Worm (Caenorhabditis elegans) whole organism, mixed stage, embryonic: ENCODE measurements around the gene F40G9.8.
A peak's percentile ranks its signal among the peaks of the same experiment; 100 is the strongest.

Experiments used
- M03D4.4 ChIP-seq: sonication (generic microtip); optimal IDR thresholded peaks from 2 replicates; lab custom pipeline; 2017; ENCODE audit warnings: mild to moderate bottlenecking, missing genetic modification characterization, missing compliant biosample characterization
- bed-3 ChIP-seq: fragments of 200-800 bp; sonication (Bioruptor generic); optimal IDR thresholded peaks from 3 replicates; lab custom pipeline; 2018; ENCODE audit warnings: mild to moderate bottlenecking, missing genetic modification characterization, moderate library complexity, missing compliant biosample characterization
- blmp-1 ChIP-seq: fragments of 150-350 bp; optimal IDR thresholded peaks from 2 replicates; lab custom pipeline; 2014; ENCODE audit warnings: missing biosample characterization, missing genetic modification characterization
- ceh-43 ChIP-seq: fragments of 200-800 bp; sonication (Bioruptor generic); optimal IDR thresholded peaks from 2 replicates; lab custom pipeline; 2018; ENCODE audit warnings: mild to moderate bottlenecking, missing genetic modification characterization, moderate library complexity, missing compliant biosample characterization
- ceh-83 ChIP-seq: fragments of 200-800 bp; sonication (Bioruptor generic); optimal IDR thresholded peaks from 2 replicates; lab custom pipeline; 2018; ENCODE audit warnings: mild to moderate bottlenecking, missing genetic modification characterization, missing compliant biosample characterization
- ces-1 ChIP-seq: fragments of 150-350 bp; optimal IDR thresholded peaks from 2 replicates; lab custom pipeline; 2014; ENCODE audit warnings: missing biosample characterization, missing genetic modification reagents, missing genetic modification characterization
- cnd-1 ChIP-seq: fragments of 200-800 bp; sonication (Bioruptor generic); optimal IDR thresholded peaks from 2 replicates; lab custom pipeline; 2018; ENCODE audit warnings: mild to moderate bottlenecking, missing genetic modification characterization, missing compliant biosample characterization
- elt-1 ChIP-seq: sonication (generic microtip); optimal IDR thresholded peaks from 2 replicates; lab custom pipeline; 2017; ENCODE audit warnings: missing genetic modification characterization, mild to moderate bottlenecking, missing compliant biosample characterization, antibody characterized with exemption, moderate library complexity, borderline replicate concordance; ENCODE audit not compliant: insufficient read depth
- elt-3 ChIP-seq: fragments of 150-350 bp; optimal IDR thresholded peaks from 2 replicates; lab custom pipeline; 2014; ENCODE audit warnings: missing biosample characterization, missing genetic modification characterization
- hlh-1 ChIP-seq: fragments of 150-350 bp; optimal IDR thresholded peaks from 2 replicates; lab custom pipeline; 2014; ENCODE audit warnings: missing biosample characterization, missing genetic modification reagents, missing genetic modification characterization
- lin-13 ChIP-seq: fragments of 150-350 bp; optimal IDR thresholded peaks from 2 replicates; lab custom pipeline; 2014; ENCODE audit warnings: missing biosample characterization, missing genetic modification characterization
- lsy-2 ChIP-seq: fragments of 150-350 bp; optimal IDR thresholded peaks from 2 replicates; lab custom pipeline; 2014; ENCODE audit warnings: missing biosample characterization, missing genetic modification characterization
- mab-5 ChIP-seq: fragments of 150-350 bp; optimal IDR thresholded peaks from 2 replicates; lab custom pipeline; 2014; ENCODE audit warnings: missing biosample characterization, missing genetic modification characterization
- mls-2 ChIP-seq: sonication (generic microtip); optimal IDR thresholded peaks from 2 replicates; lab custom pipeline; 2016; ENCODE audit warnings: mild to moderate bottlenecking, missing genetic modification characterization, moderate library complexity, missing compliant biosample characterization
- nhr-12 ChIP-seq: fragments of 150-350 bp; optimal IDR thresholded peaks from 2 replicates; lab custom pipeline; 2014; ENCODE audit warnings: missing biosample characterization, missing genetic modification characterization
- nhr-2 ChIP-seq: fragments of 150-350 bp; optimal IDR thresholded peaks from 2 replicates; lab custom pipeline; 2014; ENCODE audit warnings: missing biosample characterization, missing genetic modification characterization
- nhr-237 ChIP-seq: fragments of 150-350 bp; optimal IDR thresholded peaks from 2 replicates; lab custom pipeline; 2014; ENCODE audit warnings: missing biosample characterization, missing genetic modification characterization
- nhr-28 ChIP-seq: fragments of 150-350 bp; optimal IDR thresholded peaks from 2 replicates; lab custom pipeline; 2014; ENCODE audit warnings: missing biosample characterization, missing genetic modification characterization
- nhr-76 ChIP-seq: sonication (generic microtip); optimal IDR thresholded peaks from 2 replicates; lab custom pipeline; 2017; ENCODE audit warnings: missing biosample characterization, missing genetic modification characterization
- pha-4 ChIP-seq: fragments of 150-350 bp; optimal IDR thresholded peaks from 2 replicates; lab custom pipeline; 2018; ENCODE audit warnings: missing biosample characterization, missing genetic modification reagents, missing genetic modification characterization
- sem-2 ChIP-seq: fragments of 200-800 bp; sonication (Bioruptor generic); optimal IDR thresholded peaks from 2 replicates; lab custom pipeline; 2018; ENCODE audit warnings: mild to moderate bottlenecking, missing genetic modification characterization, missing compliant biosample characterization
- sptf-1 ChIP-seq: sonication (generic microtip); optimal IDR thresholded peaks from 2 replicates; lab custom pipeline; 2017; ENCODE audit warnings: mild to moderate bottlenecking, missing genetic modification characterization, moderate library complexity, missing compliant biosample characterization
- tbx-8 ChIP-seq: fragments of 200-800 bp; sonication (Bioruptor generic); optimal IDR thresholded peaks from 2 replicates; lab custom pipeline; 2018; ENCODE audit warnings: mild to moderate bottlenecking, missing genetic modification characterization, moderate library complexity, missing compliant biosample characterization
- unc-120 ChIP-seq: sonication (generic microtip); optimal IDR thresholded peaks from 2 replicates; lab custom pipeline; 2017; ENCODE audit warnings: missing genetic modification characterization, missing compliant biosample characterization; ENCODE audit not compliant: poor library complexity, severe bottlenecking
- unc-39 ChIP-seq: fragments of 150-350 bp; optimal IDR thresholded peaks from 2 replicates; lab custom pipeline; 2014; ENCODE audit warnings: missing biosample characterization, missing genetic modification characterization
- unc-62 ChIP-seq: fragments of 150-350 bp; optimal IDR thresholded peaks from 2 replicates; lab custom pipeline; 2014; ENCODE audit warnings: missing biosample characterization, missing genetic modification reagents, missing genetic modification characterization
- zip-8 ChIP-seq: fragments of 150-350 bp; optimal IDR thresholded peaks from 2 replicates; lab custom pipeline; 2014; ENCODE audit warnings: missing biosample characterization, missing genetic modification characterization

The F40G9.8 gene

ce11 chrIII:182080-182479 lies 17.4 kb upstream of the F40G9.8 start, which contains the start of gene F40G9.15:
F40G9.15 (plus strand) TSS chrIII:182380.
- TF ChIP-seq mls-2 (tag; lab: Kevin White, UChicago) (no peak), M03D4.4 (tag; lab: Kevin White, UChicago) (no peak), elt-1 (tag; lab: Kevin White, UChicago) (no peak), bed-3 (GFP tag; lab: Kevin White, UChicago) (no peak), sem-2 (GFP tag; lab: Kevin White, UChicago) (no peak), nhr-12 (tag; lab: Kevin White, UChicago) (no peak), blmp-1 (tag; lab: Kevin White, UChicago) (no peak), nhr-28 (tag; lab: Kevin White, UChicago) (no peak), nhr-237 (tag; lab: Kevin White, UChicago) (no peak), ceh-83 (GFP tag; lab: Kevin White, UChicago) (no peak), lin-13 (no peak), nhr-76 (tag; lab: Kevin White, UChicago) (no peak), unc-62 (no peak), elt-3 (tag; lab: Kevin White, UChicago) (no peak), mab-5 (tag; lab: Kevin White, UChicago) (no peak), nhr-2 (tag; lab: Kevin White, UChicago) (no peak), tbx-8 (GFP tag; lab: Kevin White, UChicago) (no peak), sptf-1 (tag; lab: Kevin White, UChicago) (no peak), zip-8 (tag; lab: Kevin White, UChicago) (no peak), hlh-1 (tag; lab: Kevin White, UChicago) (no peak)

ce11 chrIII:180963-181362 lies 16.3 kb upstream of the F40G9.8 start, which contains the start of gene F40G9.5:
F40G9.5 (plus strand) TSS chrIII:181263.
- no peak for TF ChIP-seq lin-13
- no peak for TF ChIP-seq bed-3 (GFP tag; lab: Kevin White, UChicago)
- TF ChIP-seq unc-120 (tag; lab: Kevin White, UChicago): no peak
- TF ChIP-seq lsy-2: no peak
- no peak for TF ChIP-seq nhr-2 (tag; lab: Kevin White, UChicago)
- no peak for TF ChIP-seq unc-62
- no peak for TF ChIP-seq sem-2 (GFP tag; lab: Kevin White, UChicago)
- no peak for TF ChIP-seq hlh-1 (tag; lab: Kevin White, UChicago)
- TF ChIP-seq zip-8 (tag; lab: Kevin White, UChicago): no peak
- TF ChIP-seq nhr-237 (tag; lab: Kevin White, UChicago): no peak

ce11 chrIII:179123-179592 lies 14.5 kb upstream of the F40G9.8 start, which contains the start of gene F40G9.6:
F40G9.6 (plus strand) TSS chrIII:179542.
- no peak for TF ChIP-seq ces-1 (GFP tag; lab: Kevin White, UChicago)
- TF ChIP-seq zip-8 (tag; lab: Kevin White, UChicago): peak; percentile 67
- TF ChIP-seq mls-2 (tag; lab: Kevin White, UChicago): peak; percentile 38
- TF ChIP-seq nhr-2 (tag; lab: Kevin White, UChicago): peak; percentile 32
- TF ChIP-seq cnd-1 (tag; lab: Kevin White, UChicago): peak; percentile 60
- TF ChIP-seq nhr-12 (tag; lab: Kevin White, UChicago): no peak

- TF ChIP-seq unc-62 (no peak), tbx-8 (GFP tag; lab: Kevin White, UChicago) (peak; percentile 23), nhr-2 (tag; lab: Kevin White, UChicago) (no peak), ceh-83 (GFP tag; lab: Kevin White, UChicago) (no peak), bed-3 (GFP tag; lab: Kevin White, UChicago) (no peak), elt-3 (tag; lab: Kevin White, UChicago) (no peak), unc-39 (tag; lab: Kevin White, UChicago) (no peak)
Observed at ce11 chrIII:178126-178525, 13.5 kb upstream of the F40G9.8 start.

- no peak for TF ChIP-seq lin-13
- TF ChIP-seq mab-5 (tag; lab: Kevin White, UChicago): no peak
- no peak for TF ChIP-seq unc-120 (tag; lab: Kevin White, UChicago)
- TF ChIP-seq, all 35 proteins: peak for 0
Observed at ce11 chrIII:177715-178114, 13.0 kb upstream of the F40G9.8 start, which contains the start of gene F40G9.14. F40G9.14 (minus strand) TSS chrIII:177815.

ce11 chrIII:175733-176132 lies 11.1 kb upstream of the F40G9.8 start, which contains the start of gene clec-148:
clec-148 (minus strand) TSS chrIII:175833.
- TF ChIP-seq nhr-2 (tag; lab: Kevin White, UChicago) (no peak), pha-4 (tag; lab: Kevin White, UChicago) (no peak), M03D4.4 (tag; lab: Kevin White, UChicago) (no peak), lsy-2 (no peak), ceh-43 (GFP tag; lab: Kevin White, UChicago) (no peak), sptf-1 (tag; lab: Kevin White, UChicago) (no peak), tbx-8 (GFP tag; lab: Kevin White, UChicago) (no peak), unc-120 (tag; lab: Kevin White, UChicago) (no peak), mab-5 (tag; lab: Kevin White, UChicago) (no peak), lin-13 (no peak), blmp-1 (tag; lab: Kevin White, UChicago) (no peak)
